Worm (Caenorhabditis elegans): ENCODE data around the gene F54G2.1.
A peak's percentile ranks its signal among the peaks of the same experiment; 100 is the strongest.

F54G2.1 gene

ce11 chrX:2592670-2593280 lies 71.4 kb downstream of the F54G2.1 start:
- TF ChIP-seq cog-1 (tag; optimal IDR thresholded peaks at IDR 0.05) = no peak
- TF ChIP-seq ztf-29 (GFP tag; IDR thresholded peaks at IDR 0.05) = no peak
- TF ChIP-seq flt-1 (GFP tag; IDR thresholded peaks at IDR 0.05) = no peak
- no peak for TF ChIP-seq ztf-23 (GFP tag; IDR thresholded peaks at IDR 0.05)
- no peak for TF ChIP-seq T22C8.4 (GFP tag; IDR thresholded peaks at IDR 0.05)
- TF ChIP-seq tab-1 (GFP tag; IDR thresholded peaks at IDR 0.05) = no peak
- no peak for TF ChIP-seq ref-1 (GFP tag; conservative IDR thresholded peaks at IDR 0.05)
- no peak for TF ChIP-seq med-1 (GFP tag; optimal IDR thresholded peaks at IDR 0.05; ENCODE audit: insufficient read depth)
- no peak for TF ChIP-seq klf-2 (GFP tag; conservative IDR thresholded peaks at IDR 0.05)

ce11 chrX:2591586-2592000 lies 72.6 kb downstream of the F54G2.1 start:
- TF ChIP-seq med-1 (GFP tag; optimal IDR thresholded peaks at IDR 0.05; ENCODE audit: insufficient read depth) = no peak
- TF ChIP-seq klf-2 (GFP tag; conservative IDR thresholded peaks at IDR 0.05) = no peak
- peak; percentile 56 for TF ChIP-seq cog-1 (tag; optimal IDR thresholded peaks at IDR 0.05)
- TF ChIP-seq T22C8.4 (GFP tag; IDR thresholded peaks at IDR 0.05) = 0 out of 2 replicates have a peak, but pooled peaks have one; percentile 40
- TF ChIP-seq ztf-23 (GFP tag; IDR thresholded peaks at IDR 0.05) = 0 out of 2 replicates have a peak, but pooled peaks have one; percentile 49
- no peak for TF ChIP-seq tab-1 (GFP tag; IDR thresholded peaks at IDR 0.05)

DNA sequence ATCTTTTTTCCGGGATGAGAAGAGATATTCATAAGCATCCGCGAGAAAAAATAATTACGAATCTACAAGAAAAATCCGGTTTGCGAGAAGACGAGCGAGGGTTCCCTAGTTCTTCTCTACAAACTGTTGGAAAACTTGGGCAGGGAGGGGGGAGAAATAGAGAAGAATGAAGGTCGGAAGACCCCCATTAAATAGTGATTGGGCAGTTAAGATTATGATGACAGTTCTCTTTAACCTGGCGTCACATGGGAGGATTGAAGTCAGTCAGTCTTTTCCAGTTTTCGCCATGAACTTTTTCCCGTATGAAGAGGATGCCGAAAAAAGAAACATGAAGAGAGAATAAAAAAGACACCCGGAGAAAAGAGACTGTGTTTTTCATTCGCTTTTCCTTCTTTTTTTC lies 73.4 kb downstream of the F54G2.1 start:
- TF ChIP-seq med-1 (GFP tag; optimal IDR thresholded peaks at IDR 0.05; ENCODE audit: insufficient read depth) = no peak
- no peak for TF ChIP-seq ref-1 (GFP tag; conservative IDR thresholded peaks at IDR 0.05)
- no peak for TF ChIP-seq T22C8.4 (GFP tag; IDR thresholded peaks at IDR 0.05)
- no peak for TF ChIP-seq ztf-29 (GFP tag; IDR thresholded peaks at IDR 0.05)
- TF ChIP-seq ztf-23 (GFP tag; IDR thresholded peaks at IDR 0.05) = no peak
- no peak for TF ChIP-seq cog-1 (tag; optimal IDR thresholded peaks at IDR 0.05)
- no peak for TF ChIP-seq flt-1 (GFP tag; IDR thresholded peaks at IDR 0.05)
- TF ChIP-seq tab-1 (GFP tag; IDR thresholded peaks at IDR 0.05) = no peak
- no peak for TF ChIP-seq klf-2 (GFP tag; conservative IDR thresholded peaks at IDR 0.05)

- no peak for TF ChIP-seq T22C8.4 (GFP tag; IDR thresholded peaks at IDR 0.05)
- TF ChIP-seq ztf-23 (GFP tag; IDR thresholded peaks at IDR 0.05) = no peak
- TF ChIP-seq flt-1 (GFP tag; IDR thresholded peaks at IDR 0.05) = no peak
- no peak for TF ChIP-seq tab-1 (GFP tag; IDR thresholded peaks at IDR 0.05)
- no peak for TF ChIP-seq med-1 (GFP tag; optimal IDR thresholded peaks at IDR 0.05; ENCODE audit: insufficient read depth)
- TF ChIP-seq klf-2 (GFP tag; conservative IDR thresholded peaks at IDR 0.05) = no peak
- no peak for TF ChIP-seq ref-1 (GFP tag; conservative IDR thresholded peaks at IDR 0.05)
- no peak for TF ChIP-seq ztf-29 (GFP tag; IDR thresholded peaks at IDR 0.05)
- TF ChIP-seq cog-1 (tag; optimal IDR thresholded peaks at IDR 0.05) = no peak
These were observed 74.2 kb downstream of the F54G2.1 start for ce11 chrX:2590023-2590422.

- TF ChIP-seq ztf-29 (GFP tag; IDR thresholded peaks at IDR 0.05) (no peak), cog-1 (tag; optimal IDR thresholded peaks at IDR 0.05) (no peak), klf-2 (GFP tag; conservative IDR thresholded peaks at IDR 0.05) (no peak), tab-1 (GFP tag; IDR thresholded peaks at IDR 0.05) (no peak), med-1 (GFP tag; optimal IDR thresholded peaks at IDR 0.05; ENCODE audit: insufficient read depth) (no peak), flt-1 (GFP tag; IDR thresholded peaks at IDR 0.05) (no peak), ztf-23 (GFP tag; IDR thresholded peaks at IDR 0.05) (no peak), ref-1 (GFP tag; conservative IDR thresholded peaks at IDR 0.05) (no peak), T22C8.4 (GFP tag; IDR thresholded peaks at IDR 0.05) (no peak)
These were observed 76.2 kb downstream of the F54G2.1 start for ce11 chrX:2588012-2588411.

- no peak for TF ChIP-seq med-1 (GFP tag; optimal IDR thresholded peaks at IDR 0.05; ENCODE audit: insufficient read depth)
- no peak for TF ChIP-seq klf-2 (GFP tag; conservative IDR thresholded peaks at IDR 0.05)
- no peak for TF ChIP-seq cog-1 (tag; optimal IDR thresholded peaks at IDR 0.05)
- TF ChIP-seq T22C8.4 (GFP tag; IDR thresholded peaks at IDR 0.05) = no peak
- no peak for TF ChIP-seq ref-1 (GFP tag; conservative IDR thresholded peaks at IDR 0.05)
- TF ChIP-seq ztf-23 (GFP tag; IDR thresholded peaks at IDR 0.05) = no peak
- TF ChIP-seq flt-1 (GFP tag; IDR thresholded peaks at IDR 0.05) = no peak
- no peak for TF ChIP-seq tab-1 (GFP tag; IDR thresholded peaks at IDR 0.05)
- TF ChIP-seq ztf-29 (GFP tag; IDR thresholded peaks at IDR 0.05) = no peak
These were observed 78.5 kb downstream of the F54G2.1 start, which contains the start of gene H01M10.2 for ce11 chrX:2585655-2586054. TSS of gene H01M10.2 (minus strand) at chrX:2585755.

ce11 chrX:2583135-2583683 lies 81.0 kb downstream of the F54G2.1 start:
- peak; percentile 46; the same call in 1 of the 2 replicates for TF ChIP-seq ztf-29 (GFP tag; IDR thresholded peaks at IDR 0.05)
- 0 out of 2 replicates have a peak, but pooled peaks have one; percentile 57 for TF ChIP-seq flt-1 (GFP tag; IDR thresholded peaks at IDR 0.05)
- no peak for TF ChIP-seq cog-1 (tag; optimal IDR thresholded peaks at IDR 0.05)
- TF ChIP-seq ref-1 (GFP tag; conservative IDR thresholded peaks at IDR 0.05) = no peak
- TF ChIP-seq T22C8.4 (GFP tag; IDR thresholded peaks at IDR 0.05) = no peak
- no peak for TF ChIP-seq med-1 (GFP tag; optimal IDR thresholded peaks at IDR 0.05; ENCODE audit: insufficient read depth)
- TF ChIP-seq ztf-23 (GFP tag; IDR thresholded peaks at IDR 0.05) = no peak
- TF ChIP-seq klf-2 (GFP tag; conservative IDR thresholded peaks at IDR 0.05) = no peak
- TF ChIP-seq tab-1 (GFP tag; IDR thresholded peaks at IDR 0.05) = no peak

DNA sequence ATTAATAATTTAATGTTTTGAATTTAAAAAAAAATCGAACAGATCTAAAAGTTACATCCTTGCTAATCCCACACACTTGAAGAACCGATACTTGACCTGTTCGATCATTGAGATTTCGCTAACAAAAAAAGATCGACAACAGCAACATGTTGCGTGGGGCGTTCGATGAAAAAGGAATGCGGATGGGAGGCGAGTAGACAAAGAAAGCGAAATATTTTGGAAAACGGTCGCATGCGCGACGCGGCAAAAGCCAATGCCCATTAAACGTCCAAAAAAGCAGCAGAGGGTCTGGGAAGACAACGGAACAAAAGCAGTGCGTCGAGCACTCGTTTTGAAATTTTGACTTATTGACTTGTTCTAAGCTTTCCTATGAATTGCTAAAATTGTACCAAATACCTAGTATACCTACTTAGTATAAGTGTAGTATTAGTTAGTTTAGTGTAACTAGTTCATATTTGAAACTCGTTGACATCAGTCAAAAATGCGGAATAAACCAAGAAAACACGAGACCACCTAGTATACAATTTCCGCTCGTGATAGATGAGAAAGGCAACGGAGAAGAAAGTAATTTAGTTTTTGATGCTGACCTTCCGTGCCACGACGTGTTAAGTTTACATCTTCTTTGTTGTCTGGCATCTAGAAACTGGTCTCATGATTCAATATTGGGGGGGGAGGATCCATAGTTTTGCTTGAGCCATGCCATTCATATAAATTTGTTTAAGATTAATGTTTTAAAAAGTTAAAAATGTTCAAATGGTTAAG lies 82.2 kb downstream of the F54G2.1 start:
- TF ChIP-seq ref-1 (GFP tag; conservative IDR thresholded peaks at IDR 0.05) (no peak), klf-2 (GFP tag; conservative IDR thresholded peaks at IDR 0.05) (no peak), med-1 (GFP tag; optimal IDR thresholded peaks at IDR 0.05; ENCODE audit: insufficient read depth) (no peak), ztf-29 (GFP tag; IDR thresholded peaks at IDR 0.05) (no peak), ztf-23 (GFP tag; IDR thresholded peaks at IDR 0.05) (no peak), tab-1 (GFP tag; IDR thresholded peaks at IDR 0.05) (no peak), flt-1 (GFP tag; IDR thresholded peaks at IDR 0.05) (no peak), cog-1 (tag; optimal IDR thresholded peaks at IDR 0.05) (no peak), T22C8.4 (GFP tag; IDR thresholded peaks at IDR 0.05) (no peak)

ce11 chrX:2580524-2580981 lies 83.6 kb downstream of the F54G2.1 start, which contains the start of gene H01M10.1:
TSS of gene H01M10.1 (minus strand) at chrX:2580574.
- TF ChIP-seq tab-1 (GFP tag; IDR thresholded peaks at IDR 0.05) (no peak), flt-1 (GFP tag; IDR thresholded peaks at IDR 0.05) (no peak), ztf-29 (GFP tag; IDR thresholded peaks at IDR 0.05) (no peak), T22C8.4 (GFP tag; IDR thresholded peaks at IDR 0.05) (no peak), ref-1 (GFP tag; conservative IDR thresholded peaks at IDR 0.05) (no peak), cog-1 (tag; optimal IDR thresholded peaks at IDR 0.05) (no peak), ztf-23 (GFP tag; IDR thresholded peaks at IDR 0.05) (no peak), klf-2 (GFP tag; conservative IDR thresholded peaks at IDR 0.05) (no peak), med-1 (GFP tag; optimal IDR thresholded peaks at IDR 0.05; ENCODE audit: insufficient read depth) (no peak)

Measured in whole organism, midembryonic.